Fruit fly (Drosophila melanogaster) S2 (cell line): ENCODE data around the gene Ldaf1.

Experiments used
- CG8478 ChIP-seq: fragments of >200 bp; optimal IDR thresholded peaks from 2 replicates; lab custom pipeline; 2018
- CTCF ChIP-seq, 2 experiments: fragments of >200 bp; optimal IDR thresholded peaks; 2 replicates each; lab custom pipeline; 2018

DNA sequence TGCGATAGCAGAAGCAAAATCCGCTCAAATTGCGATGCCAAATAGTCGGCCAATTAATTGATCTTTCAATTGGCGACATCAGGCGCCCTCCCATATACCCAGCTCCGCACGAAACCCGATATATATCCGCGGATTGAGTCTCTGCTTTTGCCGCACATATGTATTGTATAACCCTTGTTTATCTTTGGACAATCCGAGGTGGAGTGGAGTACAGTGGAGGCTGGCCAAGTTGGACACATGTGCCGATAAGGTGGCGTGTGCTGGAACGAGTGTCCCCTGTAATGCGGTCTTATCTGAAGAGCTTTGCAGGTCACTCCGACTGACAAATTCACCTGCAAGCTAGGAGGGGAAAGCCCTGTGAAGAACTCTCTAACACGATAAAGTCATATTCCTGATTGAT lies 7.8 kb upstream of the Ldaf1 start:
- TF ChIP-seq CG8478 (lab: Kevin White, UChicago) (no peak), CTCF (optimal IDR thresholded peaks at IDR 0.05; lab: Kevin White, UChicago) (no peak)
